Worm (Caenorhabditis elegans) whole organism, midembryonic: ENCODE results near the gene F32D8.11.

Source experiments
- cog-1 ChIP-seq: sonication (generic microtip); optimal IDR thresholded peaks from 2 replicates; lab custom pipeline; 2016; ENCODE audit warnings: missing genetic modification characterization, missing compliant biosample characterization
- flt-1 ChIP-seq: fragments of 200-800 bp; sonication (Bioruptor generic); IDR thresholded peaks from 2 replicates; pipeline ENCODE4 v1.3.6; 2022; ENCODE audit warnings: missing genetic modification characterization, missing compliant biosample characterization
- klf-2 ChIP-seq: fragments of 200-800 bp; sonication (Bioruptor generic); conservative IDR thresholded peaks from 2 replicates; pipeline ENCODE4 v1.3.6; 2022; ENCODE audit warnings: missing genetic modification reagents, missing genetic modification characterization, missing compliant biosample characterization
- med-1 ChIP-seq: sonication (generic microtip); optimal IDR thresholded peaks from 2 replicates; lab custom pipeline; 2017; ENCODE audit warnings: missing genetic modification characterization, mild to moderate bottlenecking, missing compliant biosample characterization, antibody characterized with exemption, missing genetic modification reagents; ENCODE audit not compliant: insufficient read depth
- ref-1 ChIP-seq: fragments of 200-800 bp; sonication (Bioruptor generic); conservative IDR thresholded peaks from 2 replicates; pipeline ENCODE4 v1.3.6; 2022; ENCODE audit warnings: missing genetic modification reagents, missing genetic modification characterization, missing compliant biosample characterization
- tab-1 ChIP-seq: fragments of 200-800 bp; sonication (Bioruptor generic); IDR thresholded peaks from 2 replicates; pipeline ENCODE4 v1.3.6; 2022; ENCODE audit warnings: missing genetic modification characterization, missing compliant biosample characterization
- ztf-29 ChIP-seq: fragments of 200-800 bp; sonication (Bioruptor generic); IDR thresholded peaks from 2 replicates; pipeline ENCODE4 v1.3.6; 2022; ENCODE audit warnings: missing genetic modification reagents, missing genetic modification characterization, missing compliant biosample characterization

DNA sequence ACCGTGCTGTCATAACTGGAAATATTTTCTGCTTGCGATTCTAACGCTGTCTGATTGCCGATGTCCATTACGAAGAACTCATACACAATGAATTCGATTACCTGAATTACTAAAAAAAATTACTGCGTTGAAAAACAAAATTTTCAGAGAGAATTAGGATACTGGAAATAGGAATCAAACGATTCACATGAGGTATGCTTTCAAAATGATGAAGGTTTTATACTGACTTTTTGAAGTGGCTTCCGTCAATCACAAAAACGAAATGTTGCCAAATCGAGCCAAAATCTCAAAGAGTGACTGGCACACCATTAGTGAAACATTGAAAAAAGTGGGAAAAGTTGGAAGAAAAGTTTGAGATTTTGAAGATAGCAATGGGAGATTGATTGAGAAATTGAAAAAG is 20.1 kb upstream of the F32D8.11 start, which contains the start of gene zzz-1:
- TF ChIP-seq klf-2 (GFP tag; lab: Robert Waterston, UW) (no peak), tab-1 (no peak), cog-1 (tag; lab: Kevin White, UChicago) (no peak), flt-1 (GFP tag; lab: Robert Waterston, UW) (no peak), ref-1 (no peak), ztf-29 (GFP tag; lab: Robert Waterston, UW) (no peak), med-1 (GFP tag; lab: Kevin White, UChicago) (no peak)
